Worm (Caenorhabditis elegans) whole organism, L4/young adult: ENCODE results near the gene H35B03.2.

Experiments
- W03F9.2 ChIP-seq: fragments of 150-350 bp; optimal IDR thresholded peaks from 2 replicates; lab custom pipeline; 2014; ENCODE audit warnings: missing biosample characterization, missing genetic modification characterization
- him-1 ChIP-seq: sonication (generic microtip); optimal IDR thresholded peaks from 2 replicates; lab custom pipeline; 2016; ENCODE audit warnings: missing genotype, missing genetic modification reagents, missing genetic modification characterization, missing compliant biosample characterization

- no peak for TF ChIP-seq him-1
- no peak for TF ChIP-seq W03F9.2 (tag; lab: Kevin White, UChicago)
These were observed 12.6 kb upstream of the H35B03.2 start, which contains the start of gene C45E5.1 for ce11 chrIV:5744114-5744513.
